Fruit fly (Drosophila melanogaster) whole organism, pupa: ENCODE data around the gene CG13720.

Experiments
- CG12605 ChIP-seq: fragments of 200-800 bp; sonication (Bioruptor generic); IDR thresholded peaks from 2 replicates; pipeline ENCODE4 v1.3.6; 2022; ENCODE audit warnings: missing biosample characterization, missing genetic modification characterization
- CG13204 ChIP-seq: fragments of 200-800 bp; sonication (Bioruptor generic); optimal IDR thresholded peaks from 2 replicates; lab custom pipeline; 2018; ENCODE audit warnings: missing biosample characterization, mild to moderate bottlenecking, missing genetic modification characterization, moderate library complexity
- CG14655 ChIP-seq: fragments of 200-800 bp; sonication (Bioruptor generic); optimal IDR thresholded peaks from 3 replicates; lab custom pipeline; 2017; ENCODE audit warnings: mild to moderate bottlenecking, missing biosample characterization, missing genetic modification reagents, missing genetic modification characterization
- CG32121 ChIP-seq: fragments of 200-800 bp; sonication (Bioruptor generic); IDR thresholded peaks from 2 replicates; pipeline ENCODE4 v1.3.6; 2022; ENCODE audit warnings: missing biosample characterization, missing genetic modification characterization
- CG4496 ChIP-seq: fragments of 200-800 bp; sonication (Bioruptor generic); IDR thresholded peaks from 3 replicates; pipeline ENCODE4 v1.3.6; 2022; ENCODE audit warnings: missing biosample characterization, missing genetic modification characterization
- CG8159 ChIP-seq: fragments of 200-800 bp; sonication (Bioruptor generic); optimal IDR thresholded peaks from 3 replicates; lab custom pipeline; 2018; ENCODE audit warnings: missing biosample characterization, mild to moderate bottlenecking, missing genetic modification characterization, moderate library complexity
- CG8301 ChIP-seq: fragments of 200-800 bp; sonication (Bioruptor generic); optimal IDR thresholded peaks from 2 replicates; lab custom pipeline; 2018; ENCODE audit warnings: missing biosample characterization, mild to moderate bottlenecking, missing genetic modification characterization
- Ets98B ChIP-seq: fragments of 200-800 bp; sonication (Bioruptor generic); IDR thresholded peaks from 2 replicates; pipeline ENCODE4 v1.3.6; 2022; ENCODE audit warnings: missing biosample characterization, missing genetic modification characterization
- Pif1A ChIP-seq: fragments of 200-800 bp; sonication (Bioruptor generic); optimal IDR thresholded peaks from 3 replicates; lab custom pipeline; 2016; ENCODE audit warnings: missing biosample characterization, missing genetic modification characterization
- rn ChIP-seq: fragments of 200-800 bp; sonication (Bioruptor generic); IDR thresholded peaks from 2 replicates; pipeline ENCODE4 v1.3.6; 2022; ENCODE audit warnings: missing biosample characterization, missing genetic modification characterization

DNA sequence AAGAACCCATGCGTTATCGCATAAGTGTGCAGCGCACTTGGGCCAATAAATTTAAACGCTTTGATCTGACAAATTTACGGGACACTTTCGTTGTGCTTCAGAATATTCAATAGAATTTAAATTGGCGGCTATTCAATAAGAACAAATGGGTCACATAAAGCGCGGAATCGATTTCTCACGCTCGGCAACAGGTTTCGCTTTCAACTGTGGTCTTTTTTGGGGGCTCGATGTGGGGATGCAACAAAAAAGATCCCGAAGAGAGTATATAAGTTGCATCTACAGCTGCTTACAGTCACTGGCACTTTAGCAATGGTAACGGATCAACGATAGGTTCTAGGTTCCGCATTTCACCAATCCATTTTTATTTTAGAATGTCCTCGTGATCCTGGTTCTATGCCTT lies 27.5 kb downstream of the CG13720 start, which contains the start of gene CG11349:
- TF ChIP-seq rn (no peak), CG8159 (no peak), CG4496 (GFP tag; lab: Robert Waterston, UW) (no peak), Ets98B (no peak), CG13204 (no peak), CG14655 (GFP tag; lab: Kevin White, UChicago) (no peak), CG32121 (GFP tag; lab: Robert Waterston, UW) (no peak), CG12605 (GFP tag; lab: Robert Waterston, UW) (no peak), Pif1A (GFP tag; lab: Kevin White, UChicago) (no peak), CG8301 (tag; lab: Kevin White, UChicago) (no peak)
